Fruit fly (Drosophila melanogaster) whole organism, embryonic: Measurements from ENCODE around the gene ball.

Source experiments
- Ada2b ChIP-seq: fragments of 200-800 bp; sonication (Bioruptor generic); IDR thresholded peaks from 2 replicates; pipeline ENCODE4 v1.3.6; 2022; ENCODE audit warnings: missing biosample characterization, missing genetic modification characterization
- CG10543 ChIP-seq: fragments of 200-800 bp; sonication (Bioruptor generic); optimal IDR thresholded peaks from 3 replicates; lab custom pipeline; 2017; ENCODE audit warnings: missing biosample characterization, mild to moderate bottlenecking, missing genetic modification characterization, moderate library complexity
- CG10959 ChIP-seq: fragments of 200-800 bp; sonication (Bioruptor generic); IDR thresholded peaks from 2 replicates; pipeline ENCODE4 v1.3.6; 2022; ENCODE audit warnings: missing biosample characterization, missing genetic modification characterization
- CG11247 ChIP-seq: fragments of 200-800 bp; sonication (Bioruptor generic); IDR thresholded peaks from 2 replicates; pipeline ENCODE4 v1.3.6; 2022; ENCODE audit warnings: missing biosample characterization, missing genetic modification characterization
- CG11504 ChIP-seq: fragments of 200-800 bp; sonication (Bioruptor generic); optimal IDR thresholded peaks from 3 replicates; lab custom pipeline; 2019; ENCODE audit warnings: missing biosample characterization, mild to moderate bottlenecking, missing genetic modification characterization, moderate library complexity
- CG11695 ChIP-seq: fragments of 200-800 bp; sonication (Bioruptor generic); IDR thresholded peaks from 3 replicates; pipeline ENCODE4 v1.3.6; 2022; ENCODE audit warnings: missing biosample characterization, missing genetic modification characterization
- CG11696 ChIP-seq: fragments of 200-800 bp; sonication (Bioruptor generic); IDR thresholded peaks from 2 replicates; pipeline ENCODE4 v1.3.6; 2022; ENCODE audit warnings: missing biosample characterization, missing genetic modification characterization
- CG12219 ChIP-seq: fragments of 200-800 bp; sonication (Bioruptor generic); optimal IDR thresholded peaks from 3 replicates; lab custom pipeline; 2018; ENCODE audit warnings: missing biosample characterization, mild to moderate bottlenecking, missing genetic modification characterization
- CG12299 ChIP-seq: fragments of 200-800 bp; sonication (Bioruptor generic); optimal IDR thresholded peaks from 2 replicates; lab custom pipeline; 2018; ENCODE audit warnings: missing biosample characterization, mild to moderate bottlenecking, missing genetic modification characterization
- CG13296 ChIP-seq: fragments of 200-800 bp; sonication (Bioruptor generic); optimal IDR thresholded peaks from 3 replicates; lab custom pipeline; 2018; ENCODE audit warnings: missing biosample characterization, mild to moderate bottlenecking, missing genetic modification characterization
- CG15269 ChIP-seq: fragments of 200-800 bp; sonication (Bioruptor generic); optimal IDR thresholded peaks from 2 replicates; lab custom pipeline; 2018; ENCODE audit warnings: missing biosample characterization, mild to moderate bottlenecking, missing genetic modification characterization, moderate library complexity
- CG15514 ChIP-seq: fragments of 200-800 bp; sonication (Bioruptor generic); optimal IDR thresholded peaks from 3 replicates; lab custom pipeline; 2017; ENCODE audit warnings: missing biosample characterization, missing genetic modification characterization, mild to moderate bottlenecking, moderate library complexity, missing genetic modification reagents
- CG1792 ChIP-seq: fragments of 200-800 bp; sonication (Bioruptor generic); optimal IDR thresholded peaks from 2 replicates; lab custom pipeline; 2016; ENCODE audit warnings: missing biosample characterization, missing genetic modification characterization
- CG1832 ChIP-seq: fragments of 200-800 bp; sonication (Bioruptor generic); optimal IDR thresholded peaks from 2 replicates; lab custom pipeline; 2017; ENCODE audit warnings: missing biosample characterization, mild to moderate bottlenecking, missing genetic modification characterization, inconsistent platforms
- CG18599 ChIP-seq: fragments of 200-800 bp; sonication (Bioruptor generic); optimal IDR thresholded peaks from 3 replicates; lab custom pipeline; 2017; ENCODE audit warnings: missing biosample characterization, missing genetic modification characterization, mild to moderate bottlenecking, moderate library complexity, missing genetic modification reagents
- CG2202 ChIP-seq: fragments of 200-800 bp; sonication (Bioruptor generic); optimal IDR thresholded peaks from 2 replicates; lab custom pipeline; 2018; ENCODE audit warnings: missing biosample characterization, mild to moderate bottlenecking, missing genetic modification characterization
- CG2712 ChIP-seq: fragments of 200-800 bp; optimal IDR thresholded peaks from 3 replicates; lab custom pipeline; 2019; ENCODE audit warnings: missing biosample characterization, mild to moderate bottlenecking, missing genetic modification characterization, moderate library complexity
- CG34224 ChIP-seq: fragments of 200-800 bp; sonication (Bioruptor generic); IDR thresholded peaks from 3 replicates; pipeline ENCODE4 v1.3.6; 2022; ENCODE audit warnings: missing biosample characterization, missing genetic modification characterization; ENCODE audit not compliant: partially characterized antibody
- CG4282 ChIP-seq: fragments of 200-800 bp; sonication (Bioruptor generic); optimal IDR thresholded peaks from 2 replicates; lab custom pipeline; 2016; ENCODE audit warnings: missing biosample characterization, missing genetic modification characterization
- CG4424 ChIP-seq: fragments of 200-800 bp; sonication (Bioruptor generic); optimal IDR thresholded peaks from 3 replicates; lab custom pipeline; 2016; ENCODE audit warnings: missing biosample characterization, missing genetic modification characterization
- CG5953 ChIP-seq: fragments of 200-800 bp; sonication (Bioruptor generic); IDR thresholded peaks from 2 replicates; pipeline ENCODE4 v1.3.6; 2022; ENCODE audit warnings: missing biosample characterization, missing genetic modification characterization
- CG6654 ChIP-seq: fragments of 200-800 bp; sonication (Bioruptor generic); optimal IDR thresholded peaks from 2 replicates; lab custom pipeline; 2017; ENCODE audit warnings: missing biosample characterization, mild to moderate bottlenecking, missing genetic modification characterization
- CG6689 ChIP-seq: fragments of 200-800 bp; sonication (Bioruptor generic); IDR thresholded peaks from 2 replicates; pipeline ENCODE4 v1.3.6; 2022; ENCODE audit warnings: missing biosample characterization, missing genetic modification characterization
- CG7987 ChIP-seq: fragments of 200-800 bp; sonication (Bioruptor generic); optimal IDR thresholded peaks from 2 replicates; lab custom pipeline; 2018; ENCODE audit warnings: missing biosample characterization, mild to moderate bottlenecking, missing genetic modification characterization, moderate library complexity
- CG8478 ChIP-seq: fragments of >200 bp; optimal IDR thresholded peaks from 2 replicates; lab custom pipeline; 2018
- CG8765 ChIP-seq: fragments of 200-800 bp; sonication (Bioruptor generic); IDR thresholded peaks from 2 replicates; pipeline ENCODE4 v1.3.6; 2022; ENCODE audit warnings: missing biosample characterization, missing genetic modification characterization
- CG9817 ChIP-seq: fragments of 200-800 bp; sonication (Bioruptor generic); optimal IDR thresholded peaks from 2 replicates; lab custom pipeline; 2018; ENCODE audit warnings: missing biosample characterization, mild to moderate bottlenecking, missing genetic modification characterization, moderate library complexity
- Camta ChIP-seq: fragments of 200-800 bp; sonication (Bioruptor generic); optimal IDR thresholded peaks from 2 replicates; lab custom pipeline; 2016; ENCODE audit warnings: missing biosample characterization, missing genetic modification characterization
- Dfd ChIP-seq, 2 experiments: fragments of >200 bp; optimal IDR thresholded peaks; 2 replicates each; lab custom pipeline; 2017; ENCODE audit warnings: missing biosample characterization in 2 of 2, missing genetic modification characterization in 2 of 2
- Dip3 ChIP-seq: fragments of 200-800 bp; sonication (Bioruptor generic); optimal IDR thresholded peaks from 3 replicates; lab custom pipeline; 2016; ENCODE audit warnings: missing biosample characterization, missing genetic modification characterization
- H15 ChIP-seq: fragments of 200-800 bp; sonication (Bioruptor generic); IDR thresholded peaks from 3 replicates; pipeline ENCODE4 v1.3.6; 2022; ENCODE audit warnings: missing biosample characterization, missing genetic modification characterization
- Hr3 ChIP-seq: fragments of 200-800 bp; sonication (Bioruptor generic); optimal IDR thresholded peaks from 3 replicates; lab custom pipeline; 2016; ENCODE audit warnings: missing biosample characterization, missing genetic modification characterization
- Med ChIP-seq: fragments of 200-800 bp; sonication (Bioruptor generic); peaks from one replicate; lab custom pipeline; 2016; ENCODE audit warnings: missing biosample characterization, missing genetic modification characterization, mild to moderate bottlenecking, inconsistent platforms, moderate library complexity
- Spps ChIP-seq: fragments of 200-800 bp; sonication (Bioruptor generic); optimal IDR thresholded peaks from 2 replicates; lab custom pipeline; 2018; ENCODE audit warnings: missing biosample characterization, mild to moderate bottlenecking, missing genetic modification characterization
- Sry-β ChIP-seq: fragments of 200-800 bp; sonication (Bioruptor generic); optimal IDR thresholded peaks from 2 replicates; lab custom pipeline; 2018; ENCODE audit warnings: missing biosample characterization, mild to moderate bottlenecking, missing genetic modification characterization, moderate library complexity
- YL-1 ChIP-seq: fragments of 200-800 bp; sonication (Bioruptor generic); optimal IDR thresholded peaks from 3 replicates; lab custom pipeline; 2017; ENCODE audit warnings: missing biosample characterization, mild to moderate bottlenecking, missing genetic modification characterization
- bbx ChIP-seq: fragments of 200-800 bp; sonication (Bioruptor generic); IDR thresholded peaks from 2 replicates; pipeline ENCODE4 v1.3.6; 2022; ENCODE audit warnings: missing biosample characterization, missing genetic modification characterization; ENCODE audit not compliant: partially characterized antibody
- corto ChIP-seq: fragments of 200-800 bp; sonication (Bioruptor generic); optimal IDR thresholded peaks from 2 replicates; lab custom pipeline; 2016; ENCODE audit warnings: missing biosample characterization, mild to moderate bottlenecking, missing genetic modification characterization, moderate library complexity
- dm ChIP-seq: fragments of 200-800 bp; sonication (Bioruptor generic); optimal IDR thresholded peaks from 3 replicates; lab custom pipeline; 2016; ENCODE audit warnings: missing biosample characterization, missing genetic modification characterization
- fd102C ChIP-seq: fragments of 200-800 bp; sonication (Bioruptor generic); optimal IDR thresholded peaks from 2 replicates; lab custom pipeline; 2018; ENCODE audit warnings: missing biosample characterization, mild to moderate bottlenecking, missing genetic modification characterization, moderate library complexity
- fd64A ChIP-seq: fragments of 200-800 bp; sonication (Bioruptor generic); optimal IDR thresholded peaks from 3 replicates; lab custom pipeline; 2018; ENCODE audit warnings: missing biosample characterization, mild to moderate bottlenecking, missing genetic modification characterization
- gce ChIP-seq: fragments of 200-800 bp; sonication (Bioruptor generic); IDR thresholded peaks from 3 replicates; pipeline ENCODE4 v1.3.6; 2022; ENCODE audit warnings: missing biosample characterization, missing genetic modification characterization
- kni ChIP-seq: fragments of 200-800 bp; sonication (Bioruptor generic); optimal IDR thresholded peaks from 3 replicates; lab custom pipeline; 2017; ENCODE audit warnings: mild to moderate bottlenecking, missing biosample characterization, missing genetic modification reagents, missing genetic modification characterization
- sd ChIP-seq: fragments of 200-800 bp; sonication (Bioruptor generic); optimal IDR thresholded peaks from 3 replicates; lab custom pipeline; 2018; ENCODE audit warnings: missing biosample characterization, mild to moderate bottlenecking, missing genetic modification characterization, moderate library complexity
- sens ChIP-seq: fragments of 200-800 bp; sonication (Bioruptor generic); peaks from one replicate; lab custom pipeline; 2016; ENCODE audit warnings: missing biosample characterization, missing genetic modification characterization
- sens-2 ChIP-seq: fragments of 200-800 bp; sonication (Bioruptor generic); IDR thresholded peaks from 2 replicates; pipeline ENCODE4 v1.3.6; 2022; ENCODE audit warnings: missing biosample characterization, missing genetic modification characterization
- seq ChIP-seq: fragments of 200-800 bp; sonication (Bioruptor generic); IDR thresholded peaks from 2 replicates; pipeline ENCODE4 v1.3.6; 2022; ENCODE audit warnings: missing biosample characterization, missing genetic modification characterization
- shn ChIP-seq: fragments of 200-800 bp; sonication (Bioruptor generic); optimal IDR thresholded peaks from 3 replicates; lab custom pipeline; 2016; ENCODE audit warnings: missing biosample characterization, missing genetic modification characterization
- tup ChIP-seq: fragments of 200-800 bp; sonication (Bioruptor generic); optimal IDR thresholded peaks from 2 replicates; lab custom pipeline; 2016; ENCODE audit warnings: missing biosample characterization, mild to moderate bottlenecking, missing genetic modification characterization, moderate library complexity
- wdn ChIP-seq: fragments of 200-800 bp; sonication (Bioruptor generic); IDR thresholded peaks from 2 replicates; pipeline ENCODE4 v1.3.6; 2022; ENCODE audit warnings: missing biosample characterization, missing genetic modification characterization

Gene ball

DNA sequence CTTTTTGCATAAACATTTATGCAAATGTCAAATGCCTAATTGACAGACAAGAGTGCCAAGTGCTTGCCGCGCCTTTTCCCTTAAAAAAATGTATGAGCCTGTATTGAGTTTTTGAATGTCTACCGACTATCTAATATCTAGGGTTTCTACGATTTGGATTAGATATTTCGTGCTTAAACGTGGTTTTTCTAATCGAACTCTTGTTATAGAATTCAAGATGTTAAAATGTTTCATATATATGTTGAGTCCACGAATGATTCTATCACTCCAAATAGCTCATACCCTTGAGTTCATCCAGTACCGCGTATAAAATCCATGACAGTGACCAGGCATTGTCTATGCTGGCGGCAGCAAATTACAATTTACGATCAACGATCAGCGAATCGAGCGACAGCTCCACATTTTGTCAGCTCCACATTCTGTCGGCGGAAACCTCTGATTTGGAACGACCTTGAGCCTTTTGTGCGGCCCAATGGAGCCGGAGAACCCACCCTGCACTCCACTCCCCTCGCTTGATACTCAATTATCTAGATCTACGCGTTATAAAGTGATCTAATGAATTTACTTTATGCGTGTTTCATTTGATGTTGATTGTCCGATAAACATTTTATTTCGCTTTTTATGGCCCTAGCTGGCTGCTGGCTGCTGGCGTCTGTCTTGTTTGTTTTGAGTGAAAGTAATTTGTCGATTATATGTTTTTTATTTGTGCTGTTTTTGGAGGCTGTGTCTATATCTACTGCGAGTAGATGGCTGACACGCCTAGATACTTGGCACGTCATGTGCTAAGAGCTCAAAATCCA is 40.3 kb upstream of the ball start (continued):
- TF ChIP-seq CG9817 (no peak), H15 (GFP tag; lab: Robert Waterston, UW) (no peak), seq (GFP tag; lab: Robert Waterston, UW) (no peak), CG1792 (GFP tag; lab: Kevin White, UChicago) (no peak), gce (no peak), CG7987 (GFP tag; lab: Kevin White, UChicago) (no peak), sens-2 (GFP tag; lab: Robert Waterston, UW) (no peak), fd64A (GFP tag; lab: Kevin White, UChicago) (no peak), wdn (GFP tag; lab: Robert Waterston, UW) (0 out of 2 replicates have a peak, but pooled peaks have one; percentile 5), Med (GFP tag; lab: Kevin White, UChicago) (peak; percentile 86), Dip3 (GFP tag; lab: Kevin White, UChicago) (no peak), tup (no peak), CG8765 (GFP tag; lab: Robert Waterston, UW) (no peak), kni (GFP tag; lab: Kevin White, UChicago) (no peak), CG4282 (GFP tag; lab: Kevin White, UChicago) (no peak), Dfd (GFP tag; optimal IDR thresholded peaks at IDR 0.05; lab: Kevin White, UChicago) (no peak), CG13296 (GFP tag; lab: Kevin White, UChicago) (no peak), CG11696 (GFP tag; lab: Robert Waterston, UW) (no peak), sd (tag; lab: Kevin White, UChicago) (peak; percentile 32), CG4424 (GFP tag; lab: Kevin White, UChicago) (no peak), CG11504 (tag; lab: Kevin White, UChicago) (no peak), CG8478 (lab: Kevin White, UChicago) (no peak), CG15269 (tag; lab: Kevin White, UChicago) (peak; percentile 26), corto (GFP tag; lab: Kevin White, UChicago) (no peak), shn (GFP tag; lab: Kevin White, UChicago) (no peak), CG12219 (no peak), YL-1 (GFP tag; lab: Kevin White, UChicago) (no peak), sens (GFP tag; lab: Kevin White, UChicago) (peak; percentile 15), Sry-β (no peak), bbx (GFP tag; lab: Robert Waterston, UW) (no peak), Camta (GFP tag; lab: Kevin White, UChicago) (no peak), dm (no peak), CG10543 (GFP tag; lab: Kevin White, UChicago) (peak; percentile 2), CG6689 (0 out of 2 replicates have a peak, but pooled peaks have one; percentile 13), Hr3 (GFP tag; lab: Kevin White, UChicago) (no peak), CG10959 (GFP tag; lab: Robert Waterston, UW) (no peak), Ada2b (GFP tag; lab: Robert Waterston, UW) (no peak), Spps (tag; lab: Kevin White, UChicago) (no peak), CG2712 (tag; lab: Kevin White, UChicago) (no peak), CG34224 (GFP tag; lab: Robert Waterston, UW) (no peak), CG15514 (no peak), fd102C (GFP tag; lab: Kevin White, UChicago) (no peak), CG5953 (GFP tag; lab: Robert Waterston, UW) (no peak), CG2202 (tag; lab: Kevin White, UChicago) (no peak), CG1832 (no peak), CG6654 (GFP tag; lab: Kevin White, UChicago) (no peak), CG18599 (GFP tag; lab: Kevin White, UChicago) (no peak), CG11695 (GFP tag; lab: Robert Waterston, UW) (no peak), CG12299 (tag; lab: Kevin White, UChicago) (no peak), CG11247 (no peak)
